Fruit fly (Drosophila melanogaster) whole organism, embryonic: ENCODE measurements around the gene Tmep.
A peak's percentile ranks its signal among the peaks of the same experiment; 100 is the strongest.

ENCODE experiments used
- Abd-B ChIP-seq: fragments of 200-800 bp; sonication (Bioruptor generic); optimal IDR thresholded peaks from 2 replicates; lab custom pipeline; 2018; ENCODE audit warnings: missing biosample characterization, mild to moderate bottlenecking, missing genetic modification characterization, moderate library complexity
- B-H1 ChIP-seq: fragments of 200-800 bp; sonication (Bioruptor generic); IDR thresholded peaks from 3 replicates; pipeline ENCODE4 v1.3.6; 2022; ENCODE audit warnings: missing biosample characterization, missing genetic modification characterization
- CG10267 ChIP-seq: fragments of 200-800 bp; sonication (Bioruptor generic); optimal IDR thresholded peaks from 2 replicates; lab custom pipeline; 2018; ENCODE audit warnings: missing biosample characterization, mild to moderate bottlenecking, missing genetic modification characterization, moderate library complexity
- CG10543 ChIP-seq: fragments of 200-800 bp; sonication (Bioruptor generic); optimal IDR thresholded peaks from 3 replicates; lab custom pipeline; 2017; ENCODE audit warnings: missing biosample characterization, mild to moderate bottlenecking, missing genetic modification characterization, moderate library complexity
- CG10959 ChIP-seq: fragments of 200-800 bp; sonication (Bioruptor generic); IDR thresholded peaks from 2 replicates; pipeline ENCODE4 v1.3.6; 2022; ENCODE audit warnings: missing biosample characterization, missing genetic modification characterization
- CG12104 ChIP-seq: fragments of 200-800 bp; sonication (Bioruptor generic); optimal IDR thresholded peaks from 3 replicates; lab custom pipeline; 2016; ENCODE audit warnings: missing biosample characterization, missing genetic modification characterization
- CG12299 ChIP-seq: fragments of 200-800 bp; sonication (Bioruptor generic); optimal IDR thresholded peaks from 2 replicates; lab custom pipeline; 2018; ENCODE audit warnings: missing biosample characterization, mild to moderate bottlenecking, missing genetic modification characterization
- CG14667 ChIP-seq: fragments of 200-800 bp; sonication (Bioruptor generic); IDR thresholded peaks from 2 replicates; pipeline ENCODE4 v1.3.6; 2022; ENCODE audit warnings: missing biosample characterization, missing genetic modification characterization
- CG14965 ChIP-seq: fragments of 200-800 bp; sonication (Bioruptor generic); optimal IDR thresholded peaks from 2 replicates; lab custom pipeline; 2016; ENCODE audit warnings: missing biosample characterization, missing genetic modification characterization, borderline replicate concordance
- CG16863 ChIP-seq: fragments of 200-800 bp; sonication (Bioruptor generic); optimal IDR thresholded peaks from 3 replicates; lab custom pipeline; 2016; ENCODE audit warnings: missing biosample characterization, missing genetic modification characterization
- CG18262 ChIP-seq: fragments of 200-800 bp; optimal IDR thresholded peaks from 3 replicates; lab custom pipeline; 2019; ENCODE audit warnings: missing biosample characterization, mild to moderate bottlenecking, missing genetic modification characterization, moderate library complexity
- CG1832 ChIP-seq: fragments of 200-800 bp; sonication (Bioruptor generic); optimal IDR thresholded peaks from 2 replicates; lab custom pipeline; 2017; ENCODE audit warnings: missing biosample characterization, mild to moderate bottlenecking, missing genetic modification characterization, inconsistent platforms
- CG18599 ChIP-seq: fragments of 200-800 bp; sonication (Bioruptor generic); optimal IDR thresholded peaks from 3 replicates; lab custom pipeline; 2017; ENCODE audit warnings: missing biosample characterization, missing genetic modification characterization, mild to moderate bottlenecking, moderate library complexity, missing genetic modification reagents
- CG30431 ChIP-seq: fragments of 200-800 bp; sonication (Bioruptor generic); optimal IDR thresholded peaks from 2 replicates; lab custom pipeline; 2017; ENCODE audit warnings: missing biosample characterization, missing genetic modification characterization
- CG34376 ChIP-seq: fragments of 200-800 bp; sonication (Bioruptor generic); optimal IDR thresholded peaks from 2 replicates; lab custom pipeline; 2018; ENCODE audit warnings: missing biosample characterization, mild to moderate bottlenecking, missing genetic modification characterization
- CG8944 ChIP-seq: fragments of 200-800 bp; sonication (Bioruptor generic); optimal IDR thresholded peaks from 3 replicates; lab custom pipeline; 2016; ENCODE audit warnings: missing biosample characterization, missing genetic modification characterization
- CG9817 ChIP-seq: fragments of 200-800 bp; sonication (Bioruptor generic); optimal IDR thresholded peaks from 2 replicates; lab custom pipeline; 2018; ENCODE audit warnings: missing biosample characterization, mild to moderate bottlenecking, missing genetic modification characterization, moderate library complexity
- CG9876 ChIP-seq: fragments of 200-800 bp; sonication (Bioruptor generic); optimal IDR thresholded peaks from 2 replicates; lab custom pipeline; 2016; ENCODE audit warnings: missing biosample characterization, missing genetic modification characterization
- CoRest ChIP-seq: fragments of 200-800 bp; sonication (Bioruptor generic); optimal IDR thresholded peaks from 3 replicates; lab custom pipeline; 2018; ENCODE audit warnings: missing biosample characterization, mild to moderate bottlenecking, missing genetic modification characterization, moderate library complexity
- HLH3B ChIP-seq: fragments of 200-800 bp; sonication (Bioruptor generic); IDR thresholded peaks from 2 replicates; pipeline ENCODE4 v1.3.6; 2022; ENCODE audit warnings: missing biosample characterization, missing genetic modification characterization
- HLH4C ChIP-seq: fragments of 200-800 bp; sonication (Bioruptor generic); IDR thresholded peaks from 3 replicates; pipeline ENCODE4 v1.3.6; 2022; ENCODE audit warnings: missing biosample characterization, missing genetic modification characterization; ENCODE audit not compliant: partially characterized antibody
- Hr51 ChIP-seq, 2 experiments: fragments of 200-800 bp; sonication (Bioruptor generic); optimal IDR thresholded peaks; 2 replicates in 1 of 2; 3 replicates in 1 of 2; lab custom pipeline; 2016 to 2018; ENCODE audit warnings: missing biosample characterization in 2 of 2, missing genetic modification characterization in 2 of 2, mild to moderate bottlenecking in 1 of 2, moderate library complexity in 1 of 2
- Ravus ChIP-seq: fragments of 200-800 bp; sonication (Bioruptor generic); IDR thresholded peaks from 2 replicates; pipeline ENCODE4 v1.3.6; 2022; ENCODE audit warnings: missing biosample characterization, missing genetic modification characterization
- Sry-δ ChIP-seq: fragments of 200-800 bp; sonication (Bioruptor generic); optimal IDR thresholded peaks from 2 replicates; lab custom pipeline; 2016; ENCODE audit warnings: missing biosample characterization, missing genetic modification characterization
- Trl ChIP-seq, 3 experiments: fragments of >200 bp in 2 of 3; fragments of 200-800 bp in 1 of 3; sonication (Bioruptor generic) in 1 of 3; optimal IDR thresholded peaks; 2 replicates in 1 of 3; 3 replicates in 2 of 3; lab custom pipeline; 2016 to 2017; ENCODE audit warnings: missing biosample characterization in 1 of 3, missing genetic modification characterization in 1 of 3
- Vsx1 ChIP-seq: fragments of 200-800 bp; sonication (Bioruptor generic); optimal IDR thresholded peaks from 2 replicates; lab custom pipeline; 2017; ENCODE audit warnings: missing biosample characterization, mild to moderate bottlenecking, missing genetic modification characterization, missing genetic modification reagents
- ac ChIP-seq: fragments of 200-800 bp; sonication (Bioruptor generic); optimal IDR thresholded peaks from 3 replicates; lab custom pipeline; 2017; ENCODE audit warnings: missing biosample characterization, mild to moderate bottlenecking, missing genetic modification characterization
- al ChIP-seq: fragments of 200-800 bp; sonication (Bioruptor generic); IDR thresholded peaks from 2 replicates; pipeline ENCODE4 v1.3.6; 2022; ENCODE audit warnings: missing biosample characterization, missing genetic modification characterization
- bab2 ChIP-seq: fragments of 200-800 bp; sonication (Bioruptor generic); optimal IDR thresholded peaks from 2 replicates; lab custom pipeline; 2016; ENCODE audit warnings: missing biosample characterization, missing genetic modification characterization
- cad ChIP-seq: fragments of >200 bp; optimal IDR thresholded peaks from 2 replicates; lab custom pipeline; 2017; ENCODE audit warnings: missing biosample characterization, missing genetic modification characterization
- corto ChIP-seq: fragments of 200-800 bp; sonication (Bioruptor generic); optimal IDR thresholded peaks from 2 replicates; lab custom pipeline; 2016; ENCODE audit warnings: missing biosample characterization, mild to moderate bottlenecking, missing genetic modification characterization, moderate library complexity
- dimm ChIP-seq: fragments of 200-800 bp; sonication (Bioruptor generic); IDR thresholded peaks from 2 replicates; pipeline ENCODE4 v1.3.6; 2022; ENCODE audit warnings: missing biosample characterization, missing genetic modification characterization
- dmrt99B ChIP-seq: fragments of 200-800 bp; sonication (Bioruptor generic); optimal IDR thresholded peaks from 2 replicates; lab custom pipeline; 2018; ENCODE audit warnings: missing biosample characterization, mild to moderate bottlenecking, missing genetic modification characterization, moderate library complexity
- dysf ChIP-seq: fragments of 200-800 bp; sonication (Bioruptor generic); IDR thresholded peaks from 3 replicates; pipeline ENCODE4 v1.3.6; 2022; ENCODE audit warnings: missing biosample characterization, missing genetic modification characterization
- en ChIP-seq: fragments of 200-800 bp; sonication (Bioruptor generic); optimal IDR thresholded peaks from 2 replicates; lab custom pipeline; 2016; ENCODE audit warnings: missing biosample characterization, missing genetic modification characterization
- fd3F ChIP-seq: fragments of 200-800 bp; sonication (Bioruptor generic); optimal IDR thresholded peaks from 2 replicates; lab custom pipeline; 2018; ENCODE audit warnings: missing biosample characterization, mild to moderate bottlenecking, missing genetic modification characterization, moderate library complexity
- fd96Cb ChIP-seq: fragments of 200-800 bp; sonication (Bioruptor generic); optimal IDR thresholded peaks from 2 replicates; lab custom pipeline; 2018; ENCODE audit warnings: missing biosample characterization, mild to moderate bottlenecking, missing genetic modification characterization, moderate library complexity
- her ChIP-seq: fragments of 200-800 bp; sonication (Bioruptor generic); optimal IDR thresholded peaks from 2 replicates; lab custom pipeline; 2016; ENCODE audit warnings: missing biosample characterization, missing genetic modification characterization
- jigr1 ChIP-seq: fragments of 200-800 bp; sonication (Bioruptor generic); IDR thresholded peaks from 3 replicates; pipeline ENCODE4 v1.3.6; 2022; ENCODE audit warnings: missing biosample characterization, missing genetic modification characterization
- nerfin-1 ChIP-seq: fragments of 200-800 bp; sonication (Bioruptor generic); optimal IDR thresholded peaks from 3 replicates; lab custom pipeline; 2019; ENCODE audit warnings: missing biosample characterization, mild to moderate bottlenecking, missing genetic modification characterization, moderate library complexity
- pfk ChIP-seq: fragments of 200-800 bp; sonication (Bioruptor generic); optimal IDR thresholded peaks from 2 replicates; lab custom pipeline; 2018; ENCODE audit warnings: missing biosample characterization, mild to moderate bottlenecking, missing genetic modification characterization, moderate library complexity
- sens-2 ChIP-seq: fragments of 200-800 bp; sonication (Bioruptor generic); IDR thresholded peaks from 2 replicates; pipeline ENCODE4 v1.3.6; 2022; ENCODE audit warnings: missing biosample characterization, missing genetic modification characterization
- slou ChIP-seq: fragments of 200-800 bp; sonication (Bioruptor generic); optimal IDR thresholded peaks from 3 replicates; lab custom pipeline; 2016; ENCODE audit warnings: missing biosample characterization, missing genetic modification characterization
- slp2 ChIP-seq: fragments of 200-800 bp; sonication (Bioruptor generic); optimal IDR thresholded peaks from 2 replicates; lab custom pipeline; 2016; ENCODE audit warnings: missing biosample characterization, missing genetic modification characterization
- sna ChIP-seq: fragments of 200-800 bp; sonication (Bioruptor generic); IDR thresholded peaks from 2 replicates; pipeline ENCODE4 v1.3.6; 2022; ENCODE audit warnings: missing biosample characterization, missing genetic modification characterization; ENCODE audit not compliant: partially characterized antibody
- tio ChIP-seq: fragments of 200-800 bp; sonication (Bioruptor generic); optimal IDR thresholded peaks from 2 replicates; lab custom pipeline; 2017; ENCODE audit warnings: missing biosample characterization, missing genetic modification characterization, inconsistent platforms
- twi ChIP-seq: fragments of 200-800 bp; optimal IDR thresholded peaks from 2 replicates; lab custom pipeline; 2019; ENCODE audit warnings: missing biosample characterization, mild to moderate bottlenecking, missing genetic modification characterization, moderate library complexity
- usp ChIP-seq: fragments of >200 bp; optimal IDR thresholded peaks from 2 replicates; lab custom pipeline; 2017; ENCODE audit warnings: missing biosample characterization, missing genetic modification characterization

The Tmep gene

DNA sequence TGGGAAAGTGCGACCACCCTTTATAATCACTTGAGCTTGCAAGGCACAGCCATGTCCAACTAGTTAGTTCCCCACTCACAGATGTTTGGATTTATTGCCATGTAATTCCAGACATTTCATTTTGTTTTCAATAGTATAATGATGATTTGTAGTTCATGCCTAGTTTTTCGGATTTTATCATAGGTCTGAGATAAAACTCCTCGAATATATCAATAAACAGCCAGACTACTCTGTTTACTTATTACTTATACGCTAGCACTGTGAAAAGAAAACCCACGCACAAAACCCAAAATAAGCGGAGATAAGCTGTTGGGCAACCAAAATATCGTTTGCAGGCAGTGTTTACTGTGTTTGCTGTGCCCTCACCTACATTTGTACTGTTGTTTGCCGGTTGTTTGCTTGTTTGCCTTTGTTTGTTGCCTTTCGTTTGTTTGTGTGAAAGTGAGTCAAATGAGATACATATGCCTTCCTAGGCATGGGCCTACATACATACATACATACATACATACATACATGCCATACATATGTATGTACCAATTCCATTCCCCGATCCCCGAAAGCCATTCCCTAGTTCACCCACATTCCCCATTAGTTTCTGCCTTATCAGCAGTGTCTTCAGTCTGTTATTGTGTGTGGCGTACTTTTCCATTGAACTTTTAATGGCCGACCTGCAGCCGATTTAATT lies 10.3 kb downstream of the Tmep start (continued):
- peak; percentile 44 for TF ChIP-seq CG10267 (tag; lab: Kevin White, UChicago)
- no peak for TF ChIP-seq cad (GFP tag; lab: Kevin White, UChicago)
- TF ChIP-seq corto (GFP tag; lab: Kevin White, UChicago): no peak
- TF ChIP-seq CG9817 (tag; lab: Kevin White, UChicago): peak; percentile 34
- TF ChIP-seq Vsx1 (GFP tag; lab: Kevin White, UChicago): peak; percentile 71
- TF ChIP-seq CG8944 (GFP tag; lab: Kevin White, UChicago): peak; percentile 50
- TF ChIP-seq CG14965 (GFP tag; lab: Kevin White, UChicago): peak; percentile 60
- peak; percentile 76 for TF ChIP-seq nerfin-1 (tag; lab: Kevin White, UChicago)
- peak; percentile 45; the same call in 1 of the 2 replicates for TF ChIP-seq CG10959 (GFP tag; lab: Robert Waterston, UW)
- TF ChIP-seq CG9876 (GFP tag; lab: Kevin White, UChicago): peak; percentile 44
- 0 out of 2 replicates have a peak, but pooled peaks have one; percentile 12 for TF ChIP-seq CG14667
- TF ChIP-seq ac: peak; percentile 91
- TF ChIP-seq pfk (GFP tag; lab: Kevin White, UChicago): peak; percentile 48
- no peak for TF ChIP-seq fd3F (GFP tag; lab: Kevin White, UChicago)
- TF ChIP-seq jigr1: 0 out of 3 replicates have a peak, but pooled peaks have one; percentile 30
- TF ChIP-seq HLH3B (GFP tag; lab: Robert Waterston, UW): peak; percentile 59
- TF ChIP-seq al (GFP tag; lab: Robert Waterston, UW): no peak
- TF ChIP-seq bab2 (GFP tag; lab: Kevin White, UChicago): peak; percentile 81
- peak; percentile 48 for TF ChIP-seq CG10543
- TF ChIP-seq CG16863 (GFP tag; lab: Kevin White, UChicago): peak; percentile 56
- peak; percentile 82 for TF ChIP-seq dmrt99B (tag; lab: Kevin White, UChicago)
- peak; percentile 75 for TF ChIP-seq twi (tag; lab: Kevin White, UChicago)
- TF ChIP-seq sna (GFP tag; lab: Robert Waterston, UW): no peak
- no peak for TF ChIP-seq Trl (optimal IDR thresholded peaks at IDR 0.05; lab: Kevin White, UChicago)
- peak; percentile 69 for TF ChIP-seq Trl (GFP tag; optimal IDR thresholded peaks at IDR 0.05; lab: Kevin White, UChicago)
- no peak for TF ChIP-seq CG1832 (GFP tag; lab: Kevin White, UChicago)
- peak; percentile 46 for TF ChIP-seq tio (GFP tag; lab: Kevin White, UChicago)
- peak; percentile 64 for TF ChIP-seq CoRest (tag; lab: Kevin White, UChicago)
- no peak; the same call in 1 of the 3 replicates for TF ChIP-seq dysf
- peak; percentile 8 for TF ChIP-seq en (GFP tag; lab: Kevin White, UChicago)
- peak; percentile 51 for TF ChIP-seq CG12299 (tag; lab: Kevin White, UChicago)
- TF ChIP-seq Hr51 (GFP tag; optimal IDR thresholded peaks at IDR 0.05; lab: Kevin White, UChicago): peak in 1 of 2 experiments; percentile 67
- TF ChIP-seq Abd-B: no peak
- peak; percentile 56 for TF ChIP-seq CG34376
- TF ChIP-seq fd96Cb (tag; lab: Kevin White, UChicago): peak; percentile 44
- peak; percentile 78 for TF ChIP-seq CG18262 (tag; lab: Kevin White, UChicago)
- TF ChIP-seq dimm (GFP tag; lab: Robert Waterston, UW): no peak
- peak; percentile 72 for TF ChIP-seq CG18599 (GFP tag; lab: Kevin White, UChicago)
- TF ChIP-seq usp (GFP tag; lab: Kevin White, UChicago): no peak
- no peak for TF ChIP-seq B-H1 (GFP tag; lab: Robert Waterston, UW)
- TF ChIP-seq HLH4C (GFP tag; lab: Robert Waterston, UW): no peak
- TF ChIP-seq slou (GFP tag; lab: Kevin White, UChicago): no peak
- peak; percentile 7 for TF ChIP-seq Sry-δ
- 0 out of 2 replicates have a peak, but pooled peaks have one; percentile 40 for TF ChIP-seq sens-2 (GFP tag; lab: Robert Waterston, UW)
- peak; percentile 26 for TF ChIP-seq her (GFP tag; lab: Kevin White, UChicago)
- TF ChIP-seq CG12104: peak; percentile 63
- peak; percentile 51 for TF ChIP-seq slp2 (GFP tag; lab: Kevin White, UChicago)
- TF ChIP-seq CG30431 (GFP tag; lab: Kevin White, UChicago): peak; percentile 59
- TF ChIP-seq Ravus (GFP tag; lab: Robert Waterston, UW): no peak
